Fruit fly (Drosophila melanogaster) whole organism, wandering third instar larva: ENCODE results near the gene THADA.

Experiments
- GATAd ChIP-seq: sonication (Bioruptor generic); optimal IDR thresholded peaks from 2 replicates; lab custom pipeline; 2016; ENCODE audit warnings: missing biosample characterization, missing genetic modification characterization
- Myc ChIP-seq: fragments of >200 bp; optimal IDR thresholded peaks from 2 replicates; lab custom pipeline; 2017
- N ChIP-seq: fragments of >200 bp; optimal IDR thresholded peaks from 2 replicates; lab custom pipeline; 2018; ENCODE audit warnings: missing biosample characterization, missing external identifiers, missing genetic modification characterization
- Rel ChIP-seq, 2 experiments: fragments of 200-800 bp; sonication (Bioruptor generic) in 1 of 2; optimal IDR thresholded peaks; 2 replicates in 1 of 2; 3 replicates in 1 of 2; lab custom pipeline; 2016 to 2019; ENCODE audit warnings: mild to moderate bottlenecking in 2 of 2, missing biosample characterization in 2 of 2, missing genetic modification characterization in 2 of 2, moderate library complexity in 1 of 2
- Sp1 ChIP-seq: fragments of 200-800 bp; sonication (Bioruptor generic); optimal IDR thresholded peaks from 3 replicates; lab custom pipeline; 2019; ENCODE audit warnings: missing biosample characterization, mild to moderate bottlenecking, missing genetic modification characterization, moderate library complexity
- br ChIP-seq: fragments of 200-800 bp; sonication (Bioruptor generic); optimal IDR thresholded peaks from 2 replicates; lab custom pipeline; 2016; ENCODE audit warnings: missing biosample characterization, missing genetic modification characterization
- pan ChIP-seq: fragments of >200 bp; optimal IDR thresholded peaks from 2 replicates; lab custom pipeline; 2017

dm6 chrX:19876836-19877468, 11.6 kb upstream of the THADA start:
- TF ChIP-seq N (GFP tag; lab: Kevin White, UChicago) (no peak), GATAd (GFP tag; lab: Kevin White, UChicago) (no peak), pan (lab: Kevin White, UChicago) (no peak), Sp1 (peak; percentile 65), Rel (GFP tag; optimal IDR thresholded peaks at IDR 0.05; lab: Kevin White, UChicago) (no peak), Rel (tag; optimal IDR thresholded peaks at IDR 0.05; lab: Kevin White, UChicago) (no peak), br (GFP tag; lab: Kevin White, UChicago) (peak; percentile 54), Myc (no peak)
